Fruit fly (Drosophila melanogaster): Measurements from ENCODE around the gene sev.

sev gene

dm6 chrX:11108845-11109450, 22.8 kb upstream of the sev start (continued):
- TF ChIP-seq CG14441 (GFP tag; IDR thresholded peaks at IDR 0.05) (peak; percentile 14; the same call in 1 of the 2 replicates), CG11723 (GFP tag; optimal IDR thresholded peaks at IDR 0.05) (no peak), ranshi (GFP tag; IDR thresholded peaks at IDR 0.05) (0 out of 2 replicates have a peak, but pooled peaks have one; percentile 13), crc (GFP tag; optimal IDR thresholded peaks at IDR 0.05) (no peak), ssp (GFP tag; IDR thresholded peaks at IDR 0.05) (no peak), CG8290 (GFP tag; optimal IDR thresholded peaks at IDR 0.05) (no peak), CG8290 (tag; optimal IDR thresholded peaks at IDR 0.05) (peak in 1 of 2 experiments; percentile 16), Fer2 (tag; optimal IDR thresholded peaks at IDR 0.05) (no peak), kah (GFP tag; optimal IDR thresholded peaks at IDR 0.05) (no peak), CG31365 (tag; optimal IDR thresholded peaks at IDR 0.05) (peak; percentile 98), CG17385 (GFP tag; optimal IDR thresholded peaks at IDR 0.05) (no peak), CG8089 (GFP tag; optimal IDR thresholded peaks at IDR 0.05) (no peak), chif (GFP tag; optimal IDR thresholded peaks at IDR 0.05) (no peak), Ptx1 (GFP tag; IDR thresholded peaks at IDR 0.05) (peak; percentile 38; the same call in 1 of the 2 replicates), CG18599 (GFP tag; optimal IDR thresholded peaks at IDR 0.05) (peak; percentile 22), CG10366 (GFP tag; IDR thresholded peaks at IDR 0.05) (no peak), CHES-1-like (GFP tag; optimal IDR thresholded peaks at IDR 0.05) (no peak), YL-1 (GFP tag; optimal IDR thresholded peaks at IDR 0.05) (peak; percentile 49), CG18764 (GFP tag; optimal IDR thresholded peaks at IDR 0.05) (no peak), wek (GFP tag; optimal IDR thresholded peaks at IDR 0.05) (no peak), CG5245 (GFP tag; optimal IDR thresholded peaks at IDR 0.05) (no peak), CG7987 (GFP tag; optimal IDR thresholded peaks at IDR 0.05) (no peak), Spps (tag; optimal IDR thresholded peaks at IDR 0.05) (no peak), CG4328 (GFP tag; optimal IDR thresholded peaks at IDR 0.05) (no peak), CG10959 (GFP tag; IDR thresholded peaks at IDR 0.05) (no peak)

DNA sequence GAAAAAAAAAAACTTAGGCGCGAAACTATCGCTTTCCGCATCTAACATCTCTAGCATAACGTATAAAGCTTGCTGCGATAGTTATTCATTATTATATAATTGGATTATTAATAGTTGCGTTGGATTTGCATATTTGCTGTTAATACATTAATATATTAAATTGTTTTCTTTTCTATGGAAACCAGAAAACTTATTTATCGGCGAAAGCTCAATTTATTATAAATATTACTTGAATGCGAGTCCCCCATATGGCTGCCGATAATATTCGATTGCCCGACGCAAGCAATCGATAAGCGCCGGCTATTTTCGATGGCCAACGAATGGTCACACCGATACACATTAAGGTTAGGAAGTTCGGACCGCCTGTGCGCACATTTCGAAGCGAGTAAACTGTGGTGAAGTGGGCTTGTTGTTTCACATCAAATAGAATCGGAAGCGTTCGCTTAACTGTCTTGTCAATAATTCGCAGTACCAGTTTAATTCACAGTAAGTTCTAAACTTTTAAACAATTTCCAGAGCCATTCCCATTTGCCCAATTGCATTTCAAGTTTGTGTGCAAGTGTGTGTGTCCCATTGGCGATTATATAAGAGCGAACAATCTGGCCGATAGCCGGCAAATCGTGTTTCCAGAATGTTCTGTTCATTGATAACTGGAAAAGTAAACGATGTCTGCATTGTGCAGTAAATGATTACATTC, 22.2 kb upstream of the sev start, which contains the start of gene Hsp60A:
Gene Hsp60A, plus strand, starts transcription at position 335 of the 697 bp plus-strand sequence.
- TF ChIP-seq Camta (GFP tag; optimal IDR thresholded peaks at IDR 0.05) (no peak), ranshi (GFP tag; IDR thresholded peaks at IDR 0.05) (no peak; the same call in 1 of the 2 replicates), trem (tag; optimal IDR thresholded peaks at IDR 0.05) (peak; percentile 47), hb (GFP tag; IDR thresholded peaks at IDR 0.05; ENCODE audit: partially characterized antibody) (peak; percentile 76; the same call in 2 of the 3 replicates), CG15479 (GFP tag; optimal IDR thresholded peaks at IDR 0.05) (no peak), NC2α (GFP tag; optimal IDR thresholded peaks at IDR 0.05) (no peak), Gug (GFP tag; IDR thresholded peaks at IDR 0.05) (no peak), wor (GFP tag; IDR thresholded peaks at IDR 0.05) (no peak), Hr51 (GFP tag; optimal IDR thresholded peaks at IDR 0.05) (peak in 1 of 2 experiments; percentile 56), Lpt (GFP tag; optimal IDR thresholded peaks at IDR 0.05) (no peak), odd (GFP tag; optimal IDR thresholded peaks at IDR 0.05) (no peak), psq (GFP tag; optimal IDR thresholded peaks at IDR 0.05) (no peak), insv (GFP tag; optimal IDR thresholded peaks at IDR 0.05) (no peak), lilli (GFP tag; optimal IDR thresholded peaks at IDR 0.05) (peak; percentile 71), disco-r (GFP tag; optimal IDR thresholded peaks at IDR 0.05) (no peak), zf30C (GFP tag; optimal IDR thresholded peaks at IDR 0.05) (no peak), CG1792 (GFP tag; optimal IDR thresholded peaks at IDR 0.05) (no peak), Nf-YA (GFP tag; IDR thresholded peaks at IDR 0.05) (no peak), CG12219 (GFP tag; optimal IDR thresholded peaks at IDR 0.05) (no peak), dmrt11E (tag; optimal IDR thresholded peaks at IDR 0.05) (peak; percentile 33), CG18476 (GFP tag; optimal IDR thresholded peaks at IDR 0.05) (peak; percentile 65), Bteb2 (GFP tag; optimal IDR thresholded peaks at IDR 0.05) (no peak), CG18764 (GFP tag; optimal IDR thresholded peaks at IDR 0.05) (peak; percentile 28), rib (GFP tag; IDR thresholded peaks at IDR 0.05) (no peak), ken (GFP tag; IDR thresholded peaks at IDR 0.05) (0 out of 3 replicates have a peak, but pooled peaks have one; percentile 42), crp (GFP tag; optimal IDR thresholded peaks at IDR 0.05) (peak in 1 of 2 experiments; percentile 9), Ada2b (GFP tag; IDR thresholded peaks at IDR 0.05) (no peak)
